Worm (Caenorhabditis elegans) whole organism, young adult: ENCODE results near the gene blos-7.

Source experiments
- B0019.2 ChIP-seq: fragments of 200-800 bp; sonication (Bioruptor generic); conservative IDR thresholded peaks from 2 replicates; pipeline ENCODE4 v1.3.6; 2022; ENCODE audit warnings: missing genetic modification reagents, missing genetic modification characterization, missing compliant biosample characterization
- C06A6.2 ChIP-seq: fragments of 200-800 bp; sonication (Bioruptor generic); conservative IDR thresholded peaks from 2 replicates; pipeline ENCODE4 v1.3.6; 2022; ENCODE audit warnings: missing genetic modification characterization, missing compliant biosample characterization
- D2030.7 ChIP-seq: fragments of 200-800 bp; sonication (Bioruptor generic); IDR thresholded peaks from 2 replicates; pipeline ENCODE4 v1.3.6; 2022; ENCODE audit warnings: missing genetic modification reagents, missing genetic modification characterization, missing compliant biosample characterization
- F10E7.11 ChIP-seq: sonication (generic microtip); optimal IDR thresholded peaks from 2 replicates; lab custom pipeline; 2017; ENCODE audit warnings: mild to moderate bottlenecking, missing genetic modification characterization, moderate library complexity, missing compliant biosample characterization
- F33H1.4 ChIP-seq: fragments of 200-800 bp; sonication (Bioruptor generic); IDR thresholded peaks from 2 replicates; pipeline ENCODE4 v1.3.6; 2022; ENCODE audit warnings: missing genetic modification reagents, missing genetic modification characterization, missing compliant biosample characterization
- F39B2.1 ChIP-seq: fragments of 200-800 bp; sonication (Bioruptor generic); IDR thresholded peaks from 2 replicates; pipeline ENCODE4 v1.3.6; 2022; ENCODE audit warnings: missing genetic modification reagents, missing genetic modification characterization, missing compliant biosample characterization
- F49E8.2 ChIP-seq: sonication (generic microtip); optimal IDR thresholded peaks from 3 replicates; lab custom pipeline; 2017; ENCODE audit warnings: missing genetic modification characterization, mild to moderate bottlenecking, missing compliant biosample characterization, antibody characterized with exemption, moderate library complexity; ENCODE audit not compliant: insufficient read depth
- F55B11.4 ChIP-seq: sonication (generic microtip); optimal IDR thresholded peaks from 2 replicates; lab custom pipeline; 2016; ENCODE audit warnings: missing compliant biosample characterization, missing genetic modification characterization, borderline replicate concordance; ENCODE audit not compliant: insufficient read depth
- F57C9.4 ChIP-seq: sonication (generic microtip); optimal IDR thresholded peaks from 2 replicates; lab custom pipeline; 2017; ENCODE audit warnings: mild to moderate bottlenecking, missing genetic modification characterization, missing compliant biosample characterization
- T07F8.4 ChIP-seq: sonication (generic microtip); optimal IDR thresholded peaks from 2 replicates; lab custom pipeline; 2016; ENCODE audit warnings: mild to moderate bottlenecking, missing genetic modification characterization, moderate library complexity, missing compliant biosample characterization
- Y53G8AR.9 ChIP-seq: fragments of 200-800 bp; sonication (Bioruptor generic); conservative IDR thresholded peaks from 2 replicates; pipeline ENCODE4 v1.3.6; 2022; ENCODE audit warnings: missing genetic modification reagents, missing genetic modification characterization, missing compliant biosample characterization
- Y67H2A.10 ChIP-seq: fragments of 200-800 bp; sonication (Bioruptor generic); conservative IDR thresholded peaks from 2 replicates; pipeline ENCODE4 v1.3.6; 2022; ENCODE audit warnings: missing genetic modification reagents, missing genetic modification characterization, missing compliant biosample characterization
- Y95B8A.8 ChIP-seq: fragments of 200-800 bp; sonication (Bioruptor generic); IDR thresholded peaks from 2 replicates; pipeline ENCODE4 v1.3.6; 2022; ENCODE audit warnings: missing genetic modification reagents, missing genetic modification characterization, missing compliant biosample characterization
- ZK185.1 ChIP-seq: sonication (generic microtip); optimal IDR thresholded peaks from 2 replicates; lab custom pipeline; 2016; ENCODE audit warnings: mild to moderate bottlenecking, missing genetic modification characterization, missing compliant biosample characterization; ENCODE audit not compliant: poor library complexity, severe bottlenecking
- atf-7 ChIP-seq: sonication (generic microtip); optimal IDR thresholded peaks from 2 replicates; lab custom pipeline; 2017; ENCODE audit warnings: mild to moderate bottlenecking, missing genetic modification characterization, missing compliant biosample characterization
- attf-6 ChIP-seq: fragments of 200-800 bp; sonication (Bioruptor generic); IDR thresholded peaks from 2 replicates; pipeline ENCODE4 v1.3.6; 2022; ENCODE audit warnings: missing genetic modification reagents, missing genetic modification characterization, missing compliant biosample characterization
- bed-2 ChIP-seq: fragments of 200-800 bp; sonication (Bioruptor generic); IDR thresholded peaks from 2 replicates; pipeline ENCODE4 v1.3.6; 2022; ENCODE audit warnings: missing genetic modification reagents, missing genetic modification characterization, missing compliant biosample characterization
- cebp-1 ChIP-seq, 2 experiments: fragments of 200-800 bp in 1 of 2; sonication (Bioruptor generic) in 1 of 2; sonication (generic microtip) in 1 of 2; IDR thresholded peaks in 1 of 2; optimal IDR thresholded peaks in 1 of 2; 2 replicates each; pipeline versions ENCODE4 v1.3.6 to Lab custom; 2017 to 2022; ENCODE audit warnings: missing compliant biosample characterization in 2 of 2, missing genetic modification characterization in 2 of 2, mild to moderate bottlenecking in 1 of 2, missing genetic modification reagents in 1 of 2, moderate library complexity in 1 of 2
- ceh-40 ChIP-seq: fragments of 200-800 bp; sonication (Bioruptor generic); IDR thresholded peaks from 2 replicates; pipeline ENCODE4 v1.3.6; 2022; ENCODE audit warnings: missing genetic modification characterization, missing compliant biosample characterization
- dox-1 ChIP-seq: fragments of 200-800 bp; sonication (Bioruptor generic); IDR thresholded peaks from 2 replicates; pipeline ENCODE4 v1.3.6; 2022; ENCODE audit warnings: missing genetic modification reagents, missing genetic modification characterization, missing compliant biosample characterization
- dpl-1 ChIP-seq: fragments of 150-350 bp; optimal IDR thresholded peaks from 2 replicates; lab custom pipeline; 2014; ENCODE audit warnings: missing biosample characterization, missing genetic modification reagents, missing genetic modification characterization
- egrh-3 ChIP-seq: fragments of 200-800 bp; sonication (Bioruptor generic); IDR thresholded peaks from 2 replicates; pipeline ENCODE4 v1.3.6; 2022; ENCODE audit warnings: missing genetic modification reagents, missing genetic modification characterization, missing compliant biosample characterization
- fkh-3 ChIP-seq: sonication (generic microtip); optimal IDR thresholded peaks from 2 replicates; lab custom pipeline; 2016; ENCODE audit warnings: mild to moderate bottlenecking, missing genetic modification characterization, missing compliant biosample characterization
- gei-17 ChIP-seq: fragments of 200-800 bp; sonication (Bioruptor generic); optimal IDR thresholded peaks from 2 replicates; lab custom pipeline; 2018; ENCODE audit warnings: mild to moderate bottlenecking, missing genetic modification characterization, missing compliant biosample characterization
- lag-1 ChIP-seq: fragments of 200-800 bp; sonication (Bioruptor generic); IDR thresholded peaks from 2 replicates; pipeline ENCODE4 v1.3.6; 2022; ENCODE audit warnings: missing genetic modification reagents, missing genetic modification characterization, missing compliant biosample characterization
- let-607 ChIP-seq, 2 experiments: fragments of 200-800 bp in 1 of 2; sonication (Bioruptor generic) in 1 of 2; sonication (generic microtip) in 1 of 2; optimal IDR thresholded peaks; 2 replicates each; lab custom pipeline; 2016 to 2018; ENCODE audit warnings: mild to moderate bottlenecking in 2 of 2, missing compliant biosample characterization in 2 of 2, missing genetic modification characterization in 2 of 2, moderate library complexity in 2 of 2, missing genotype in 1 of 2
- lin-40 ChIP-seq: sonication (generic microtip); optimal IDR thresholded peaks from 2 replicates; lab custom pipeline; 2016; ENCODE audit warnings: missing genetic modification characterization, mild to moderate bottlenecking, missing compliant biosample characterization, missing genotype, missing genetic modification reagents
- madf-10 ChIP-seq: sonication (generic microtip); optimal IDR thresholded peaks from 2 replicates; lab custom pipeline; 2016; ENCODE audit warnings: mild to moderate bottlenecking, missing genetic modification characterization, missing compliant biosample characterization
- madf-3 ChIP-seq: fragments of 200-800 bp; sonication (Bioruptor generic); IDR thresholded peaks from 2 replicates; pipeline ENCODE4 v1.3.6; 2022; ENCODE audit warnings: missing genetic modification reagents, missing genetic modification characterization, missing compliant biosample characterization
- madf-8 ChIP-seq: fragments of 200-800 bp; sonication (Bioruptor generic); conservative IDR thresholded peaks from 2 replicates; pipeline ENCODE4 v1.3.6; 2022; ENCODE audit warnings: missing genetic modification reagents, missing genetic modification characterization, missing compliant biosample characterization
- mel-28 ChIP-seq: sonication (generic microtip); optimal IDR thresholded peaks from 2 replicates; lab custom pipeline; 2016; ENCODE audit warnings: borderline replicate concordance, mild to moderate bottlenecking, missing genetic modification characterization, missing compliant biosample characterization
- nfya-1 ChIP-seq: sonication (generic microtip); optimal IDR thresholded peaks from 2 replicates; lab custom pipeline; 2017; ENCODE audit warnings: antibody characterized with exemption, missing compliant biosample characterization, missing genetic modification characterization, borderline replicate concordance; ENCODE audit not compliant: insufficient read depth
- nhr-80 ChIP-seq: sonication (generic microtip); optimal IDR thresholded peaks from 2 replicates; lab custom pipeline; 2016; ENCODE audit warnings: missing genetic modification characterization, missing compliant biosample characterization
- pbrm-1 ChIP-seq: fragments of 200-800 bp; sonication (Bioruptor generic); IDR thresholded peaks from 2 replicates; pipeline ENCODE4 v1.3.6; 2022; ENCODE audit warnings: missing genetic modification reagents, missing genetic modification characterization, missing compliant biosample characterization
- repo-1 ChIP-seq: sonication (generic microtip); optimal IDR thresholded peaks from 2 replicates; lab custom pipeline; 2017; ENCODE audit warnings: mild to moderate bottlenecking, missing genetic modification characterization, missing compliant biosample characterization
- snpc-3.4 ChIP-seq: sonication (generic microtip); optimal IDR thresholded peaks from 2 replicates; lab custom pipeline; 2017; ENCODE audit warnings: missing genetic modification characterization, mild to moderate bottlenecking, missing compliant biosample characterization, antibody characterized with exemption, moderate library complexity, missing genotype, missing genetic modification reagents
- snpc-4 ChIP-seq, 5 experiments: fragments of 150-350 bp in 1 of 5; sonication (generic microtip) in 4 of 5; optimal IDR thresholded peaks; 2 replicates each; lab custom pipeline; 2014 to 2018; ENCODE audit warnings: missing genetic modification characterization in 5 of 5, missing biosample characterization in 3 of 5, antibody characterized with exemption in 2 of 5, mild to moderate bottlenecking in 2 of 5, missing compliant biosample characterization in 2 of 5, missing genotype in 2 of 5, moderate library complexity in 2 of 5, missing genetic modification reagents in 1 of 5
- sptf-2 ChIP-seq: fragments of 200-800 bp; sonication (Bioruptor generic); optimal IDR thresholded peaks from 2 replicates; lab custom pipeline; 2018; ENCODE audit warnings: mild to moderate bottlenecking, missing genetic modification characterization, missing compliant biosample characterization
- unc-62 ChIP-seq: fragments of 150-350 bp; optimal IDR thresholded peaks from 2 replicates; lab custom pipeline; 2014; ENCODE audit warnings: missing biosample characterization, missing genetic modification reagents, missing genetic modification characterization
- zfh-2 ChIP-seq: fragments of 200-800 bp; sonication (Bioruptor generic); conservative IDR thresholded peaks from 2 replicates; pipeline ENCODE4 v1.3.6; 2022; ENCODE audit warnings: missing genetic modification reagents, missing genetic modification characterization, missing compliant biosample characterization
- ztf-6 ChIP-seq: fragments of 200-800 bp; sonication (Bioruptor generic); IDR thresholded peaks from 2 replicates; pipeline ENCODE4 v1.3.6; 2022; ENCODE audit warnings: missing genetic modification reagents, missing genetic modification characterization, missing compliant biosample characterization

blos-7 gene

ce11 chrIV:3606285-3606834 lies 23.7 kb upstream of the blos-7 start, which contains the start of the genes Y37E11B.10 and kgb-2:
TSS of gene Y37E11B.10 (minus strand) at chrIV:3606466.
TSS of gene kgb-2 (plus strand) at chrIV:3606784.
- TF ChIP-seq unc-62 (GFP tag; lab: Kevin White, UChicago) (no peak), F57C9.4 (no peak), D2030.7 (GFP tag; lab: Robert Waterston, UW) (no peak), bed-2 (no peak), F33H1.4 (GFP tag; lab: Robert Waterston, UW) (no peak), attf-6 (GFP tag; lab: Robert Waterston, UW) (no peak), fkh-3 (no peak), atf-7 (tag; lab: Kevin White, UChicago) (no peak), madf-10 (no peak), gei-17 (GFP tag; lab: Kevin White, UChicago) (no peak), let-607 (tag; optimal IDR thresholded peaks at IDR 0.05; lab: Kevin White, UChicago) (peak in 1 of 2 experiments; percentile 11), C06A6.2 (GFP tag; lab: Robert Waterston, UW) (no peak), mel-28 (tag; lab: Kevin White, UChicago) (no peak), madf-3 (GFP tag; lab: Robert Waterston, UW) (no peak), nhr-80 (tag; lab: Kevin White, UChicago) (peak; percentile 28), pbrm-1 (GFP tag; lab: Robert Waterston, UW) (no peak), sptf-2 (GFP tag; lab: Kevin White, UChicago) (no peak), ceh-40 (GFP tag; lab: Robert Waterston, UW) (no peak), Y53G8AR.9 (GFP tag; lab: Robert Waterston, UW) (no peak), lag-1 (no peak), T07F8.4 (tag; lab: Kevin White, UChicago) (no peak), F39B2.1 (GFP tag; lab: Robert Waterston, UW) (no peak), B0019.2 (GFP tag; lab: Robert Waterston, UW) (no peak), Y95B8A.8 (GFP tag; lab: Robert Waterston, UW) (no peak), cebp-1 (GFP tag; IDR thresholded peaks at IDR 0.05; lab: Robert Waterston, UW) (no peak), cebp-1 (tag; optimal IDR thresholded peaks at IDR 0.05; lab: Kevin White, UChicago) (peak; percentile 49)

ce11 chrIV:3604104-3604503 lies 21.4 kb upstream of the blos-7 start:
- TF ChIP-seq dpl-1 (GFP tag; lab: Kevin White, UChicago) (no peak), snpc-4 (GFP tag; optimal IDR thresholded peaks at IDR 0.05; lab: Kevin White, UChicago) (no peak), snpc-4 (tag; optimal IDR thresholded peaks at IDR 0.05; lab: Kevin White, UChicago) (no peak), dox-1 (peak; percentile 12; the same call in 1 of the 2 replicates), zfh-2 (GFP tag; lab: Robert Waterston, UW) (peak; percentile 78), egrh-3 (GFP tag; lab: Robert Waterston, UW) (peak; percentile 55; the same call in 1 of the 2 replicates)

- TF ChIP-seq egrh-3 (GFP tag; lab: Robert Waterston, UW) (peak; percentile 23; the same call in 1 of the 2 replicates), ZK185.1 (no peak), zfh-2 (GFP tag; lab: Robert Waterston, UW) (peak; percentile 72)
- TF ChIP-seq, all 124 proteins: peak for 2
Observed at ce11 chrIV:3601846-3602245, 19.1 kb upstream of the blos-7 start.

- TF ChIP-seq Y67H2A.10 (GFP tag; lab: Robert Waterston, UW) (no peak), F10E7.11 (tag; lab: Kevin White, UChicago) (no peak), nhr-80 (tag; lab: Kevin White, UChicago) (no peak), F49E8.2 (tag; lab: Kevin White, UChicago) (no peak), snpc-3.4 (tag; lab: Kevin White, UChicago) (no peak), madf-8 (GFP tag; lab: Robert Waterston, UW) (no peak), repo-1 (tag; lab: Kevin White, UChicago) (no peak), sptf-2 (GFP tag; lab: Kevin White, UChicago) (no peak), unc-62 (GFP tag; lab: Kevin White, UChicago) (no peak), nfya-1 (tag; lab: Kevin White, UChicago) (no peak), F55B11.4 (tag; lab: Kevin White, UChicago) (no peak), ztf-6 (GFP tag; lab: Robert Waterston, UW) (no peak), lin-40 (tag; lab: Kevin White, UChicago) (no peak)
- TF ChIP-seq, all 124 proteins: peak for 0
Observed at ce11 chrIV:3599958-3600357, 17.3 kb upstream of the blos-7 start, which contains the start of gene Y37E11B.7. TSS of gene Y37E11B.7 (minus strand) at chrIV:3600164.
